Fruit fly (Drosophila melanogaster): ENCODE measurements around the gene pan.

DNA sequence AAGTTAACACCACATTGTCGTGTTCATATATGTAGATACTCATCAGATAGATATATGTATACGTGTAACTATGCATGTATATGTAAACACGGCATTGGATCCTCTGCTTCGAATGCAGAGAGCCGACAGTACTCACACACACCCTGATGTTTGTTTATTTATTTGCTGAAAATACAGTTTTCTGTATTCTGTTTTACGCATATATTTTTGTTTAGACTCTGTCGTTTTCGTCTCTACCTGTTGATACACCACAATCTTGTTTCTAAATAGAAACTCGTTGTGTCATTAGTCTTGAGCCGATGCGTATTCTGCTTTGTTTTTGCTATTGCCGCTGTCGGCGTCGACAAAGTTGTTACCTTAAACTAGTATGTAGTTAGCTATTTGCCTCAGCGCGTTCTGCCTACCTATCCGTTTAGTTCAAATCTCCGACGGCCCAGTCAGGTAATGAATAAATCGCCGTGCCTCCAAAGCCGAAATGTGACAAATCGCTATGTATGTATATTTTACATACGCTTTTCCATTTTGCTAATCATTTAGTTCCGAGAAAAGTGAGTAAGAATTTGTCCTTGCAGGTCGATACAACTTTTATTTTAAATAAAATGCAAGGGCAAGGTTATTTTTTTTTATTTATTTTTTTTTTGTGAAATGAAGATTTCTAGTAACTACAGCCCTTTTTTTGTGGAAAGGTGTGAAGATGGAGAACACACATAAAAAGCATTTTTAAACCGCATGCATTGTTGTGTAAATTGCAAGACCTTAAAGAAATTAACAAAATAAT, 1.2 kb downstream of the pan start:
- no peak for TF ChIP-seq psq (GFP tag; optimal IDR thresholded peaks at IDR 0.05)
- TF ChIP-seq Rel (GFP tag; optimal IDR thresholded peaks at IDR 0.05) = no peak
- no peak for TF ChIP-seq Rel (tag; optimal IDR thresholded peaks at IDR 0.05)
- TF ChIP-seq CrebA (GFP tag; optimal IDR thresholded peaks at IDR 0.05; ENCODE audit: borderline replicate concordance) = no peak
- TF ChIP-seq h (GFP tag; optimal IDR thresholded peaks at IDR 0.05) = no peak
- TF ChIP-seq foxo (GFP tag; optimal IDR thresholded peaks at IDR 0.05) = no peak

All from whole organism, wandering third instar larva.